Worm (Caenorhabditis elegans) whole organism, late embryonic: ENCODE results near the gene ima-1.
"Not testable (repeated sequence)": the region's sequence is repeated elsewhere in the genome, so short reads cannot be mapped to it uniquely, and the experiment has no call there.

ENCODE experiments used
- C08G9.2 ChIP-seq: sonication (generic microtip); optimal IDR thresholded peaks from 2 replicates; lab custom pipeline; 2016; ENCODE audit warnings: mild to moderate bottlenecking, missing genetic modification characterization, moderate library complexity, missing compliant biosample characterization
- F13H6.1 ChIP-seq: sonication (generic microtip); optimal IDR thresholded peaks from 2 replicates; lab custom pipeline; 2016; ENCODE audit warnings: missing genetic modification characterization, missing compliant biosample characterization
- K09A11.1 ChIP-seq: sonication (generic microtip); optimal IDR thresholded peaks from 2 replicates; lab custom pipeline; 2017; ENCODE audit warnings: antibody characterized with exemption, mild to moderate bottlenecking, missing genetic modification characterization, missing compliant biosample characterization; ENCODE audit not compliant: insufficient read depth
- Y22D7AL.16 ChIP-seq: sonication (generic microtip); optimal IDR thresholded peaks from 2 replicates; lab custom pipeline; 2016; ENCODE audit warnings: missing genetic modification characterization, missing compliant biosample characterization
- ahr-1 ChIP-seq: sonication (generic microtip); optimal IDR thresholded peaks from 2 replicates; lab custom pipeline; 2016; ENCODE audit warnings: missing genetic modification characterization, missing compliant biosample characterization
- ceh-18 ChIP-seq: sonication (generic microtip); optimal IDR thresholded peaks from 2 replicates; lab custom pipeline; 2016; ENCODE audit warnings: missing genetic modification characterization, missing compliant biosample characterization
- ceh-19 ChIP-seq: fragments of 200-800 bp; sonication (Bioruptor generic); optimal IDR thresholded peaks from 2 replicates; lab custom pipeline; 2018; ENCODE audit warnings: mild to moderate bottlenecking, missing genetic modification characterization, missing compliant biosample characterization
- ceh-2 ChIP-seq: sonication (generic microtip); optimal IDR thresholded peaks from 2 replicates; lab custom pipeline; 2016; ENCODE audit warnings: missing genotype, missing genetic modification characterization, missing compliant biosample characterization
- ceh-24 ChIP-seq: sonication (generic microtip); optimal IDR thresholded peaks from 2 replicates; lab custom pipeline; 2016; ENCODE audit warnings: mild to moderate bottlenecking, missing genetic modification characterization, missing compliant biosample characterization
- ceh-31 ChIP-seq: sonication (generic microtip); optimal IDR thresholded peaks from 2 replicates; lab custom pipeline; 2016; ENCODE audit warnings: missing genetic modification characterization, missing compliant biosample characterization
- ceh-34 ChIP-seq: sonication (generic microtip); optimal IDR thresholded peaks from 2 replicates; lab custom pipeline; 2016; ENCODE audit warnings: mild to moderate bottlenecking, missing genetic modification characterization, missing compliant biosample characterization
- ceh-48 ChIP-seq: sonication (generic microtip); optimal IDR thresholded peaks from 2 replicates; lab custom pipeline; 2016; ENCODE audit warnings: missing genetic modification characterization, inconsistent platforms, missing compliant biosample characterization
- ceh-9 ChIP-seq: sonication (generic microtip); optimal IDR thresholded peaks from 2 replicates; lab custom pipeline; 2016; ENCODE audit warnings: mild to moderate bottlenecking, missing genetic modification characterization, inconsistent platforms, missing compliant biosample characterization
- dmd-4 ChIP-seq: sonication (generic microtip); optimal IDR thresholded peaks from 2 replicates; lab custom pipeline; 2016; ENCODE audit warnings: borderline replicate concordance, missing genetic modification characterization, missing compliant biosample characterization
- eyg-1 ChIP-seq: sonication (generic microtip); optimal IDR thresholded peaks from 2 replicates; lab custom pipeline; 2016; ENCODE audit warnings: missing genotype, missing genetic modification characterization, missing compliant biosample characterization
- gmeb-2 ChIP-seq: sonication (generic microtip); optimal IDR thresholded peaks from 2 replicates; lab custom pipeline; 2016; ENCODE audit warnings: missing genetic modification characterization, inconsistent platforms, missing compliant biosample characterization
- hlh-15 ChIP-seq: sonication (generic microtip); optimal IDR thresholded peaks from 2 replicates; lab custom pipeline; 2016; ENCODE audit warnings: missing genetic modification characterization, missing compliant biosample characterization
- hlh-8 ChIP-seq: sonication (generic microtip); optimal IDR thresholded peaks from 2 replicates; lab custom pipeline; 2016; ENCODE audit warnings: missing genotype, missing genetic modification characterization, missing compliant biosample characterization
- lim-6 ChIP-seq: sonication (generic microtip); optimal IDR thresholded peaks from 2 replicates; lab custom pipeline; 2016; ENCODE audit warnings: missing genetic modification characterization, missing compliant biosample characterization
- lin-11 ChIP-seq: fragments of 200-800 bp; sonication (Bioruptor generic); optimal IDR thresholded peaks from 2 replicates; lab custom pipeline; 2018; ENCODE audit warnings: mild to moderate bottlenecking, missing genetic modification characterization, missing compliant biosample characterization
- nfya-1 ChIP-seq: sonication (generic microtip); optimal IDR thresholded peaks from 2 replicates; lab custom pipeline; 2017; ENCODE audit warnings: missing genetic modification characterization, mild to moderate bottlenecking, missing compliant biosample characterization, antibody characterized with exemption, moderate library complexity
- nhr-11 ChIP-seq: fragments of 150-350 bp; optimal IDR thresholded peaks from 2 replicates; lab custom pipeline; 2014; ENCODE audit warnings: missing biosample characterization, missing genetic modification characterization
- nhr-232 ChIP-seq: sonication (generic microtip); optimal IDR thresholded peaks from 2 replicates; lab custom pipeline; 2016; ENCODE audit warnings: missing genetic modification characterization, missing compliant biosample characterization
- npax-4 ChIP-seq: sonication (generic microtip); optimal IDR thresholded peaks from 2 replicates; lab custom pipeline; 2016; ENCODE audit warnings: missing genetic modification characterization, missing compliant biosample characterization
- odd-2 ChIP-seq: sonication (generic microtip); optimal IDR thresholded peaks from 2 replicates; lab custom pipeline; 2017; ENCODE audit warnings: antibody characterized with exemption, mild to moderate bottlenecking, missing genetic modification characterization, missing compliant biosample characterization
- pag-3 ChIP-seq: sonication (generic microtip); optimal IDR thresholded peaks from 2 replicates; lab custom pipeline; 2016; ENCODE audit warnings: missing compliant biosample characterization, missing genetic modification characterization, borderline replicate concordance
- pat-9 ChIP-seq: fragments of 200-800 bp; sonication (Bioruptor generic); optimal IDR thresholded peaks from 2 replicates; lab custom pipeline; 2018; ENCODE audit warnings: mild to moderate bottlenecking, missing genetic modification characterization, moderate library complexity, missing compliant biosample characterization
- pax-1 ChIP-seq: fragments of 150-350 bp; optimal IDR thresholded peaks from 2 replicates; lab custom pipeline; 2014; ENCODE audit warnings: missing biosample characterization, missing genetic modification characterization
- pha-4 ChIP-seq: fragments of 150-350 bp; optimal IDR thresholded peaks from 2 replicates; lab custom pipeline; 2018; ENCODE audit warnings: missing biosample characterization, missing genetic modification reagents, missing genetic modification characterization
- pqm-1 ChIP-seq: sonication (generic microtip); optimal IDR thresholded peaks from 2 replicates; lab custom pipeline; 2016; ENCODE audit warnings: missing genetic modification characterization, missing compliant biosample characterization
- sox-2 ChIP-seq: fragments of 200-800 bp; sonication (Bioruptor generic); IDR thresholded peaks from 2 replicates; pipeline ENCODE4 v1.3.6; 2022; ENCODE audit warnings: missing genetic modification reagents, missing genetic modification characterization, missing compliant biosample characterization
- tbx-2 ChIP-seq: sonication (generic microtip); optimal IDR thresholded peaks from 2 replicates; lab custom pipeline; 2016; ENCODE audit warnings: missing genetic modification characterization, missing compliant biosample characterization
- tbx-7 ChIP-seq: sonication (generic microtip); optimal IDR thresholded peaks from 2 replicates; lab custom pipeline; 2016; ENCODE audit warnings: missing genotype, missing genetic modification characterization, missing compliant biosample characterization
- ttx-3 ChIP-seq: sonication (generic microtip); optimal IDR thresholded peaks from 2 replicates; lab custom pipeline; 2016; ENCODE audit warnings: missing genetic modification reagents, missing genetic modification characterization, missing compliant biosample characterization
- unc-42 ChIP-seq: sonication (generic microtip); optimal IDR thresholded peaks from 2 replicates; lab custom pipeline; 2016; ENCODE audit warnings: missing genotype, missing genetic modification characterization, missing compliant biosample characterization
- unc-55 ChIP-seq: sonication (generic microtip); optimal IDR thresholded peaks from 2 replicates; lab custom pipeline; 2017; ENCODE audit warnings: missing biosample characterization, missing genetic modification reagents, missing genetic modification characterization
- unc-86 ChIP-seq: sonication (generic microtip); optimal IDR thresholded peaks from 2 replicates; lab custom pipeline; 2016; ENCODE audit warnings: missing genetic modification characterization, missing compliant biosample characterization
- zip-5 ChIP-seq: sonication (generic microtip); optimal IDR thresholded peaks from 2 replicates; lab custom pipeline; 2016; ENCODE audit warnings: missing genetic modification characterization, missing compliant biosample characterization

ima-1 gene

ce11 chrV:11279564-11279963 is 40.1 kb downstream of the ima-1 start:
- TF ChIP-seq pax-1 (tag; lab: Kevin White, UChicago) (no peak), nhr-11 (tag; lab: Kevin White, UChicago) (no peak), ceh-48 (tag; lab: Kevin White, UChicago) (peak; percentile 13), sox-2 (GFP tag; lab: Robert Waterston, UW) (no peak), ceh-9 (no peak)

- TF ChIP-seq nfya-1 (tag; lab: Kevin White, UChicago) = peak; percentile 28
- peak; percentile 67 for TF ChIP-seq unc-55 (GFP tag; lab: Kevin White, UChicago)
- TF ChIP-seq hlh-15 (tag; lab: Kevin White, UChicago) = no peak
- peak; percentile 37 for TF ChIP-seq unc-42 (tag; lab: Kevin White, UChicago)
- TF ChIP-seq, all 69 proteins: peak for 3
These were observed 42.1 kb downstream of the ima-1 start for ce11 chrV:11281414-11282209.

- TF ChIP-seq eyg-1 (tag; lab: Kevin White, UChicago) = no peak
- TF ChIP-seq odd-2 = no peak
- TF ChIP-seq lin-11 (tag; lab: Kevin White, UChicago) = no peak
- TF ChIP-seq pha-4 (tag; lab: Kevin White, UChicago) = no peak
- TF ChIP-seq ahr-1 (tag; lab: Kevin White, UChicago) = no peak
- TF ChIP-seq tbx-7 (tag; lab: Kevin White, UChicago) = no peak
- TF ChIP-seq gmeb-2 (tag; lab: Kevin White, UChicago) = no peak
- no peak for TF ChIP-seq ceh-24 (tag; lab: Kevin White, UChicago)
- TF ChIP-seq pqm-1 (tag; lab: Kevin White, UChicago) = no peak
- no peak for TF ChIP-seq nhr-232 (tag; lab: Kevin White, UChicago)
- no peak for TF ChIP-seq ceh-34 (tag; lab: Kevin White, UChicago)
- no peak for TF ChIP-seq ceh-2 (tag; lab: Kevin White, UChicago)
- no peak for TF ChIP-seq unc-86
- no peak for TF ChIP-seq lim-6 (tag; lab: Kevin White, UChicago)
- no peak for TF ChIP-seq unc-55 (GFP tag; lab: Kevin White, UChicago)
- TF ChIP-seq, all 69 proteins: peak for 0
These were observed 42.8 kb downstream of the ima-1 start, which contains the start of gene gly-20 for ce11 chrV:11282272-11282671. TSS of gene gly-20 (plus strand) at chrV:11282572.

- TF ChIP-seq K09A11.1 (tag; lab: Kevin White, UChicago); C08G9.2 (tag; lab: Kevin White, UChicago); ttx-3: not testable (repeated sequence)
These were observed 46.6 kb downstream of the ima-1 start, which contains the start of gene C03E10.3 for ce11 chrV:11286114-11286513. TSS of gene C03E10.3 (plus strand) at chrV:11286414.

ce11 chrV:11290888-11291287 is 51.4 kb downstream of the ima-1 start, which contains the start of gene C03E10.1:
TSS of gene C03E10.1 (plus strand) at chrV:11291188.
- TF ChIP-seq pag-3 (no peak), ceh-19 (GFP tag; lab: Kevin White, UChicago) (no peak), dmd-4 (tag; lab: Kevin White, UChicago) (no peak), eyg-1 (tag; lab: Kevin White, UChicago) (no peak), npax-4 (tag; lab: Kevin White, UChicago) (no peak), lim-6 (tag; lab: Kevin White, UChicago) (no peak), ceh-31 (tag; lab: Kevin White, UChicago) (no peak), ceh-18 (tag; lab: Kevin White, UChicago) (no peak), pat-9 (no peak), tbx-2 (tag; lab: Kevin White, UChicago) (no peak), ttx-3 (no peak), hlh-8 (no peak), F13H6.1 (tag; lab: Kevin White, UChicago) (no peak), Y22D7AL.16 (tag; lab: Kevin White, UChicago) (no peak), zip-5 (tag; lab: Kevin White, UChicago) (no peak), tbx-7 (tag; lab: Kevin White, UChicago) (no peak)
